Fruit fly (Drosophila melanogaster) whole organism, wandering third instar larva: Measurements from ENCODE around the gene CG31496.
A peak's percentile ranks its signal among the peaks of the same experiment; 100 is the strongest.

Experiments
- Abd-B ChIP-seq: fragments of >200 bp; optimal IDR thresholded peaks from 2 replicates; lab custom pipeline; 2017; ENCODE audit warnings: missing biosample characterization, missing genetic modification characterization
- CG9705 ChIP-seq: fragments of 200-800 bp; sonication (Bioruptor generic); optimal IDR thresholded peaks from 2 replicates; lab custom pipeline; 2018; ENCODE audit warnings: missing biosample characterization, mild to moderate bottlenecking, missing genetic modification characterization
- CrebA ChIP-seq: fragments of 200-800 bp; sonication (Bioruptor generic); optimal IDR thresholded peaks from 2 replicates; lab custom pipeline; 2016; ENCODE audit warnings: missing biosample characterization, mild to moderate bottlenecking, missing genetic modification characterization, borderline replicate concordance
- Dfd ChIP-seq: fragments of >200 bp; optimal IDR thresholded peaks from 2 replicates; lab custom pipeline; 2017; ENCODE audit warnings: missing biosample characterization, missing genetic modification characterization
- Dif ChIP-seq: fragments of 200-275, 200-300 bp; sonication (Bioruptor generic); optimal IDR thresholded peaks from 2 replicates; lab custom pipeline; 2018; ENCODE audit warnings: missing biosample characterization, missing genetic modification characterization; ENCODE audit not compliant: partially characterized antibody
- GATAd ChIP-seq: sonication (Bioruptor generic); optimal IDR thresholded peaks from 2 replicates; lab custom pipeline; 2016; ENCODE audit warnings: missing biosample characterization, missing genetic modification characterization
- Hnf4 ChIP-seq: fragments of 200-800 bp; sonication (Bioruptor generic); optimal IDR thresholded peaks from 2 replicates; lab custom pipeline; 2016; ENCODE audit warnings: missing biosample characterization, mild to moderate bottlenecking, missing genetic modification characterization
- Hr78 ChIP-seq: fragments of >200 bp; optimal IDR thresholded peaks from 2 replicates; lab custom pipeline; 2017; ENCODE audit warnings: missing biosample characterization, missing genetic modification characterization
- Hr83 ChIP-seq: fragments of 200-300 bp; sonication (Bioruptor generic); optimal IDR thresholded peaks from 2 replicates; lab custom pipeline; 2016; ENCODE audit warnings: missing biosample characterization, mild to moderate bottlenecking, missing genetic modification characterization, moderate library complexity; ENCODE audit not compliant: poor library complexity, severe bottlenecking
- Mio ChIP-seq: sonication (Bioruptor generic); optimal IDR thresholded peaks from 2 replicates; lab custom pipeline; 2016; ENCODE audit warnings: missing biosample characterization, missing genetic modification characterization
- N ChIP-seq: fragments of >200 bp; optimal IDR thresholded peaks from 2 replicates; lab custom pipeline; 2018; ENCODE audit warnings: missing biosample characterization, missing external identifiers, missing genetic modification characterization
- OdsH ChIP-seq: fragments of 200-800 bp; sonication (Bioruptor generic); optimal IDR thresholded peaks from 2 replicates; lab custom pipeline; 2016; ENCODE audit warnings: missing biosample characterization, mild to moderate bottlenecking, missing genetic modification characterization
- Rel ChIP-seq, 2 experiments: fragments of 200-800 bp; sonication (Bioruptor generic) in 1 of 2; optimal IDR thresholded peaks; 2 replicates in 1 of 2; 3 replicates in 1 of 2; lab custom pipeline; 2016 to 2019; ENCODE audit warnings: mild to moderate bottlenecking in 2 of 2, missing biosample characterization in 2 of 2, missing genetic modification characterization in 2 of 2, moderate library complexity in 1 of 2
- Sp1 ChIP-seq: fragments of 200-800 bp; sonication (Bioruptor generic); optimal IDR thresholded peaks from 3 replicates; lab custom pipeline; 2019; ENCODE audit warnings: missing biosample characterization, mild to moderate bottlenecking, missing genetic modification characterization, moderate library complexity
- Vsx2 ChIP-seq: fragments of 200-300, 225-300 bp; sonication (Bioruptor generic); optimal IDR thresholded peaks from 2 replicates; lab custom pipeline; 2018; ENCODE audit warnings: missing biosample characterization, missing genetic modification characterization; ENCODE audit not compliant: partially characterized antibody
- br ChIP-seq: fragments of 200-800 bp; sonication (Bioruptor generic); optimal IDR thresholded peaks from 2 replicates; lab custom pipeline; 2016; ENCODE audit warnings: missing biosample characterization, missing genetic modification characterization
- brk ChIP-seq: fragments of 200-800 bp; sonication (Bioruptor generic); optimal IDR thresholded peaks from 2 replicates; lab custom pipeline; 2016; ENCODE audit warnings: missing biosample characterization, mild to moderate bottlenecking, missing genetic modification characterization
- dl ChIP-seq, 2 experiments: fragments of 175-275, 200-275 bp in 1 of 2; fragments of 200-275 bp in 1 of 2; sonication (Bioruptor generic); optimal IDR thresholded peaks; lab custom pipeline; 2018; ENCODE audit warnings: mild to moderate bottlenecking in 2 of 2, missing biosample characterization in 2 of 2, missing genetic modification characterization in 2 of 2, moderate library complexity in 2 of 2; ENCODE audit not compliant: partially characterized antibody in 2 of 2, insufficient read depth in 1 of 2
- dmrt93B ChIP-seq: fragments of 200-800 bp; sonication (Bioruptor generic); optimal IDR thresholded peaks from 2 replicates; lab custom pipeline; 2018; ENCODE audit warnings: missing biosample characterization, mild to moderate bottlenecking, missing genetic modification characterization
- dsf ChIP-seq: sonication (Bioruptor generic); optimal IDR thresholded peaks from 2 replicates; lab custom pipeline; 2016; ENCODE audit warnings: missing biosample characterization, missing genetic modification characterization, borderline replicate concordance
- ey ChIP-seq: fragments of 200-800 bp; sonication (Bioruptor generic); optimal IDR thresholded peaks from 2 replicates; lab custom pipeline; 2016; ENCODE audit warnings: missing biosample characterization, missing genetic modification characterization
- foxo ChIP-seq, 2 experiments: fragments of 200-800 bp; sonication (Bioruptor generic); optimal IDR thresholded peaks; 2 replicates in 1 of 2; 3 replicates in 1 of 2; lab custom pipeline; 2016 to 2017; ENCODE audit warnings: missing biosample characterization in 2 of 2, missing genetic modification characterization in 2 of 2
- fru ChIP-seq: fragments of 200-800 bp; sonication (Bioruptor generic); optimal IDR thresholded peaks from 3 replicates; lab custom pipeline; 2016; ENCODE audit warnings: missing biosample characterization, mild to moderate bottlenecking, missing genetic modification characterization
- jim ChIP-seq: fragments of 175-275, 200-325 bp; sonication (Bioruptor generic); optimal IDR thresholded peaks from 2 replicates; lab custom pipeline; 2016; ENCODE audit warnings: missing biosample characterization, mild to moderate bottlenecking, missing genetic modification characterization
- lola ChIP-seq: fragments of >200 bp; optimal IDR thresholded peaks from 2 replicates; lab custom pipeline; 2017; ENCODE audit warnings: missing biosample characterization, missing genetic modification characterization
- pan ChIP-seq: fragments of >200 bp; optimal IDR thresholded peaks from 2 replicates; lab custom pipeline; 2017
- psq ChIP-seq: fragments of 200-800 bp; sonication (Bioruptor generic); optimal IDR thresholded peaks from 3 replicates; lab custom pipeline; 2017; ENCODE audit warnings: missing biosample characterization, mild to moderate bottlenecking, missing genetic modification characterization, moderate library complexity
- rgr ChIP-seq: fragments of 200-800 bp; sonication (Bioruptor generic); optimal IDR thresholded peaks from 3 replicates; lab custom pipeline; 2016; ENCODE audit warnings: missing biosample characterization, mild to moderate bottlenecking, missing genetic modification characterization
- sage ChIP-seq: fragments of 200-800 bp; sonication (Bioruptor generic); optimal IDR thresholded peaks from 2 replicates; lab custom pipeline; 2016; ENCODE audit warnings: missing biosample characterization, mild to moderate bottlenecking, missing genetic modification characterization
- sv ChIP-seq: fragments of 200-800 bp; sonication (Bioruptor generic); optimal IDR thresholded peaks from 3 replicates; lab custom pipeline; 2016; ENCODE audit warnings: missing biosample characterization, missing genetic modification characterization
- tai ChIP-seq: sonication (Bioruptor generic); optimal IDR thresholded peaks from 2 replicates; lab custom pipeline; 2016; ENCODE audit warnings: missing biosample characterization, missing genetic modification characterization
- usp ChIP-seq: fragments of >200 bp; optimal IDR thresholded peaks from 2 replicates; lab custom pipeline; 2017; ENCODE audit warnings: missing biosample characterization, missing genetic modification characterization
- woc ChIP-seq: sonication (Bioruptor generic); optimal IDR thresholded peaks from 2 replicates; lab custom pipeline; 2016; ENCODE audit warnings: missing biosample characterization, mild to moderate bottlenecking, missing genetic modification characterization

The CG31496 gene

DNA sequence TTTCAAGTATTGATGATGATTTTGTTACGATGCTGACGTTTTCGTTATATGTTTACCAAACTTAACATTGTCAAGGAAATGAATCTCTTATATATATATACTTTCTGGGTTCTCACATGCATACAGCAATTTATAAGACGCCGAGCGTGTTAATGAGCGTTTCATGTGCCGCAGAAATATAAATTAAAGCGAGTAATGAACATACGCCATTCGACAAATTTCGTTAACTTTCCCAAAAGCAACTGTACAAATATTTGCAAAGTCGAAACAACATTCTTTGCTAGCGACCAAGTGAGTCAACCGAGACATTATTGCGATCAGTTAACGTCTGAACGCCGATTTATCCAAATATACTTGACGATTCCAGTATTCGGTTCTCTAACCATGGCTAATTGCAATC, at the start of gene CG31496:
Gene CG31496, plus strand, starts transcription at position 301 of the 400 bp plus-strand sequence.
- TF ChIP-seq dl (GFP tag; optimal IDR thresholded peaks at IDR 0.05; lab: Kevin White, UChicago; ENCODE audit: insufficient read depth in 1 of 2, partially characterized antibody in 2 of 2), result no peak
- TF ChIP-seq Abd-B (GFP tag; lab: Kevin White, UChicago), result no peak
- TF ChIP-seq rgr (GFP tag; lab: Kevin White, UChicago), result no peak
- TF ChIP-seq sv (GFP tag; lab: Kevin White, UChicago), result no peak
- no peak for TF ChIP-seq pan (lab: Kevin White, UChicago)
- no peak for TF ChIP-seq CrebA (GFP tag; lab: Kevin White, UChicago)
- TF ChIP-seq sage (GFP tag; lab: Kevin White, UChicago), result no peak
- TF ChIP-seq Mio, result no peak
- TF ChIP-seq Rel (GFP tag; optimal IDR thresholded peaks at IDR 0.05; lab: Kevin White, UChicago), result no peak
- no peak for TF ChIP-seq Rel (tag; optimal IDR thresholded peaks at IDR 0.05; lab: Kevin White, UChicago)
- no peak for TF ChIP-seq ey (GFP tag; lab: Kevin White, UChicago)
- no peak for TF ChIP-seq dsf (GFP tag; lab: Kevin White, UChicago)
- TF ChIP-seq brk (GFP tag; lab: Kevin White, UChicago), result no peak
- no peak for TF ChIP-seq OdsH (GFP tag; lab: Kevin White, UChicago)
- TF ChIP-seq GATAd (GFP tag; lab: Kevin White, UChicago), result no peak
- no peak for TF ChIP-seq woc (GFP tag; lab: Kevin White, UChicago)
- no peak for TF ChIP-seq Hr83 (GFP tag; lab: Kevin White, UChicago)
- TF ChIP-seq lola (GFP tag; lab: Kevin White, UChicago), result no peak

- no peak for TF ChIP-seq Hnf4 (GFP tag; lab: Kevin White, UChicago)
- TF ChIP-seq Dif, result no peak
- TF ChIP-seq Dfd (GFP tag; lab: Kevin White, UChicago), result no peak
- TF ChIP-seq Vsx2, result no peak
- no peak for TF ChIP-seq N
- no peak for TF ChIP-seq sage (GFP tag; lab: Kevin White, UChicago)
- no peak for TF ChIP-seq tai (GFP tag; lab: Kevin White, UChicago)
- no peak for TF ChIP-seq Sp1 (GFP tag; lab: Kevin White, UChicago)
- TF ChIP-seq rgr (GFP tag; lab: Kevin White, UChicago), result no peak
Measured at dm6 chr3R:7304455-7305088, 40.3 kb upstream of the CG31496 start, which contains the start of gene CG42544. CG42544 (plus strand) TSS chr3R:7304592.

dm6 chr3R:7306539-7307192, 38.2 kb upstream of the CG31496 start:
- TF ChIP-seq OdsH (GFP tag; lab: Kevin White, UChicago) (no peak), dmrt93B (GFP tag; lab: Kevin White, UChicago) (no peak), GATAd (GFP tag; lab: Kevin White, UChicago) (no peak), br (GFP tag; lab: Kevin White, UChicago) (no peak), Dfd (GFP tag; lab: Kevin White, UChicago) (no peak), Vsx2 (peak; percentile 61), psq (GFP tag; lab: Kevin White, UChicago) (no peak), dl (GFP tag; optimal IDR thresholded peaks at IDR 0.05; lab: Kevin White, UChicago; ENCODE audit: insufficient read depth in 1 of 2, partially characterized antibody in 2 of 2) (peak; percentile 26 to 43), N (no peak), sv (GFP tag; lab: Kevin White, UChicago) (no peak), Rel (GFP tag; optimal IDR thresholded peaks at IDR 0.05; lab: Kevin White, UChicago) (no peak), Rel (tag; optimal IDR thresholded peaks at IDR 0.05; lab: Kevin White, UChicago) (no peak), fru (GFP tag; lab: Kevin White, UChicago) (no peak)

dm6 chr3R:7309579-7310037, 35.3 kb upstream of the CG31496 start, which contains the start of gene rn:
rn (minus strand) TSS chr3R:7309629.
- TF ChIP-seq GATAd (GFP tag; lab: Kevin White, UChicago), result no peak
- no peak for TF ChIP-seq pan (lab: Kevin White, UChicago)
- no peak for TF ChIP-seq CG9705
- TF ChIP-seq ey (GFP tag; lab: Kevin White, UChicago), result no peak
- TF ChIP-seq Sp1 (GFP tag; lab: Kevin White, UChicago), result peak; percentile 1
- TF ChIP-seq jim (GFP tag; lab: Kevin White, UChicago), result no peak
- no peak for TF ChIP-seq woc (GFP tag; lab: Kevin White, UChicago)
- TF ChIP-seq Abd-B (GFP tag; lab: Kevin White, UChicago), result no peak
- TF ChIP-seq Dif, result peak; percentile 76
- no peak for TF ChIP-seq Hr78
- no peak for TF ChIP-seq foxo (GFP tag; optimal IDR thresholded peaks at IDR 0.05; lab: Kevin White, UChicago)
- TF ChIP-seq dl (GFP tag; optimal IDR thresholded peaks at IDR 0.05; lab: Kevin White, UChicago; ENCODE audit: insufficient read depth in 1 of 2, partially characterized antibody in 2 of 2), result peak in 1 of 2 experiments; percentile 63
- TF ChIP-seq br (GFP tag; lab: Kevin White, UChicago), result no peak
- TF ChIP-seq usp (GFP tag; lab: Kevin White, UChicago), result no peak
- TF ChIP-seq Rel (GFP tag; optimal IDR thresholded peaks at IDR 0.05; lab: Kevin White, UChicago), result no peak
- TF ChIP-seq Rel (tag; optimal IDR thresholded peaks at IDR 0.05; lab: Kevin White, UChicago), result no peak
- TF ChIP-seq psq (GFP tag; lab: Kevin White, UChicago), result no peak
- peak; percentile 73 for TF ChIP-seq Vsx2
- TF ChIP-seq, all 38 proteins: peak for 4
